Fruit fly (Drosophila melanogaster): Measurements from ENCODE around the gene CG14137.

The CG14137 gene

dm6 chr3L:11552996-11553671 lies 46.7 kb downstream of the CG14137 start (continued):
- TF ChIP-seq Opbp (GFP tag; IDR thresholded peaks at IDR 0.05; ENCODE audit: partially characterized antibody) (peak; percentile 40; the same call in 1 of the 3 replicates), D19B (GFP tag; optimal IDR thresholded peaks at IDR 0.05) (no peak), pfk (GFP tag; optimal IDR thresholded peaks at IDR 0.05) (peak; percentile 5), scrt (GFP tag; optimal IDR thresholded peaks at IDR 0.05) (peak; percentile 97), dmrt99B (tag; optimal IDR thresholded peaks at IDR 0.05) (no peak), nmo (GFP tag; optimal IDR thresholded peaks at IDR 0.05) (peak; percentile 4), CG6683 (GFP tag; optimal IDR thresholded peaks at IDR 0.05) (peak; percentile 39), CG3726 (GFP tag; IDR thresholded peaks at IDR 0.05) (no peak), CTCF (GFP tag; optimal IDR thresholded peaks at IDR 0.05) (peak; percentile 14), sna (GFP tag; IDR thresholded peaks at IDR 0.05; ENCODE audit: partially characterized antibody) (peak; percentile 82), lilli (GFP tag; optimal IDR thresholded peaks at IDR 0.05) (no peak), CG6791 (GFP tag; IDR thresholded peaks at IDR 0.05; ENCODE audit: partially characterized antibody) (peak; percentile 49; the same call in 2 of the 3 replicates), fd64A (GFP tag; optimal IDR thresholded peaks at IDR 0.05) (peak; percentile 6), CG7839 (tag; optimal IDR thresholded peaks at IDR 0.05) (peak; percentile 28), tin (GFP tag; optimal IDR thresholded peaks at IDR 0.05) (peak; percentile 7), gcm2 (GFP tag; optimal IDR thresholded peaks at IDR 0.05) (peak; percentile 26), CG1529 (GFP tag; optimal IDR thresholded peaks at IDR 0.05) (peak; percentile 32), CG15514 (GFP tag; optimal IDR thresholded peaks at IDR 0.05) (peak; percentile 15), psq (GFP tag; optimal IDR thresholded peaks at IDR 0.05) (peak; percentile 74), Doc3 (GFP tag; IDR thresholded peaks at IDR 0.05; ENCODE audit: partially characterized antibody) (peak; percentile 72), Jarid2 (GFP tag; optimal IDR thresholded peaks at IDR 0.05) (peak; percentile 96), crp (GFP tag; optimal IDR thresholded peaks at IDR 0.05) (peak; percentile 79 to 97), CG2678 (tag; optimal IDR thresholded peaks at IDR 0.05) (peak; percentile 13), kah (GFP tag; optimal IDR thresholded peaks at IDR 0.05) (peak; percentile 100), CG1024 (GFP tag; IDR thresholded peaks at IDR 0.05) (0 out of 2 replicates have a peak, but pooled peaks have one; percentile 6), Lhr (GFP tag; optimal IDR thresholded peaks at IDR 0.05) (no peak), chm (GFP tag; IDR thresholded peaks at IDR 0.05) (peak; percentile 77), ci (GFP tag; IDR thresholded peaks at IDR 0.05) (peak; percentile 74), D (optimal IDR thresholded peaks at IDR 0.05) (peak; percentile 92), D (GFP tag; optimal IDR thresholded peaks at IDR 0.05) (no peak), crol (GFP tag; IDR thresholded peaks at IDR 0.05) (peak; percentile 46), CG30403 (GFP tag; optimal IDR thresholded peaks at IDR 0.05) (no peak), Max (GFP tag; optimal IDR thresholded peaks at IDR 0.05) (no peak), CG12299 (tag; optimal IDR thresholded peaks at IDR 0.05) (no peak), Blimp-1 (GFP tag; optimal IDR thresholded peaks at IDR 0.05) (peak; percentile 32), CG34224 (GFP tag; IDR thresholded peaks at IDR 0.05; ENCODE audit: partially characterized antibody) (peak; percentile 94), CG4424 (GFP tag; optimal IDR thresholded peaks at IDR 0.05) (peak; percentile 100), stwl (tag; optimal IDR thresholded peaks at IDR 0.05) (peak; percentile 47), CG15269 (tag; optimal IDR thresholded peaks at IDR 0.05) (peak; percentile 49), cwo (GFP tag; optimal IDR thresholded peaks at IDR 0.05) (peak; percentile 43), CG18619 (GFP tag; optimal IDR thresholded peaks at IDR 0.05) (no peak), BtbVII (GFP tag; optimal IDR thresholded peaks at IDR 0.05) (peak; percentile 59), HLHmδ (GFP tag; optimal IDR thresholded peaks at IDR 0.05) (peak; percentile 15), gcm (GFP tag; optimal IDR thresholded peaks at IDR 0.05) (peak; percentile 56), lmd (GFP tag; IDR thresholded peaks at IDR 0.05) (no peak), Rx (GFP tag; IDR thresholded peaks at IDR 0.05) (no peak), repo (GFP tag; optimal IDR thresholded peaks at IDR 0.05) (no peak), sob (GFP tag; IDR thresholded peaks at IDR 0.05) (peak; percentile 40; the same call in 1 of the 2 replicates), CG34376 (GFP tag; optimal IDR thresholded peaks at IDR 0.05) (peak; percentile 78)

Measured in whole organism, embryonic.